Worm (Caenorhabditis elegans) whole organism, L2 larva: Measurements from ENCODE around the gene kel-1.

ENCODE experiments used
- C34F6.9 ChIP-seq: fragments of 150-350 bp; optimal IDR thresholded peaks from 2 replicates; lab custom pipeline; 2014; ENCODE audit warnings: missing biosample characterization, missing genetic modification characterization
- F13H6.1 ChIP-seq: sonication (generic microtip); optimal IDR thresholded peaks from 2 replicates; lab custom pipeline; 2016; ENCODE audit warnings: missing genetic modification characterization, missing compliant biosample characterization
- R02D3.7 ChIP-seq: fragments of 150-350 bp; optimal IDR thresholded peaks from 2 replicates; lab custom pipeline; 2014; ENCODE audit warnings: missing biosample characterization, missing genetic modification characterization
- ZK546.5 ChIP-seq: sonication (generic microtip); optimal IDR thresholded peaks from 2 replicates; lab custom pipeline; 2017; ENCODE audit warnings: missing biosample characterization, missing genetic modification characterization
- aly-2 ChIP-seq: fragments of 150-350 bp; optimal IDR thresholded peaks from 2 replicates; lab custom pipeline; 2014; ENCODE audit warnings: missing biosample characterization, missing genetic modification characterization
- ama-1 ChIP-seq: fragments of 150-350 bp; optimal IDR thresholded peaks from 2 replicates; lab custom pipeline; 2018; ENCODE audit warnings: inconsistent platforms
- blmp-1 ChIP-seq: sonication (generic microtip); optimal IDR thresholded peaks from 2 replicates; lab custom pipeline; 2017; ENCODE audit warnings: missing genetic modification characterization, mild to moderate bottlenecking, missing compliant biosample characterization, antibody characterized with exemption, moderate library complexity; ENCODE audit not compliant: insufficient read depth
- ceh-82 ChIP-seq: fragments of 150-350 bp; optimal IDR thresholded peaks from 2 replicates; lab custom pipeline; 2014; ENCODE audit warnings: missing biosample characterization, missing genetic modification characterization
- crh-2 ChIP-seq: sonication (generic microtip); optimal IDR thresholded peaks from 2 replicates; lab custom pipeline; 2017; ENCODE audit warnings: missing biosample characterization, missing genetic modification characterization
- dmd-4 ChIP-seq: sonication (generic microtip); optimal IDR thresholded peaks from 2 replicates; lab custom pipeline; 2017; ENCODE audit warnings: missing biosample characterization, missing genetic modification characterization
- egl-27 ChIP-seq: sonication (generic microtip); optimal IDR thresholded peaks from 3 replicates; lab custom pipeline; 2017; ENCODE audit warnings: missing biosample characterization, missing genetic modification reagents, missing genetic modification characterization
- elt-1 ChIP-seq: fragments of 150-350 bp; optimal IDR thresholded peaks from 2 replicates; lab custom pipeline; 2014; ENCODE audit warnings: missing biosample characterization, missing genetic modification characterization
- elt-3 ChIP-seq: sonication (generic microtip); optimal IDR thresholded peaks from 2 replicates; lab custom pipeline; 2017; ENCODE audit warnings: missing biosample characterization, missing genetic modification characterization
- fos-1 ChIP-seq: fragments of 150-350 bp; optimal IDR thresholded peaks from 2 replicates; lab custom pipeline; 2014; ENCODE audit warnings: missing biosample characterization, missing genetic modification characterization
- gmeb-1 ChIP-seq: fragments of 150-350 bp; optimal IDR thresholded peaks from 2 replicates; lab custom pipeline; 2014; ENCODE audit warnings: missing biosample characterization, missing genetic modification characterization
- lin-11 ChIP-seq: fragments of 150-350 bp; sonication (generic microtip); optimal IDR thresholded peaks from 2 replicates; lab custom pipeline; 2014; ENCODE audit warnings: missing biosample characterization, missing genetic modification characterization, inconsistent platforms, mixed read lengths
- lin-39 ChIP-seq: fragments of 150-350 bp; optimal IDR thresholded peaks from 2 replicates; lab custom pipeline; 2014; ENCODE audit warnings: missing biosample characterization, missing genetic modification reagents, missing genetic modification characterization
- lsy-2 ChIP-seq, 2 experiments: fragments of 150-350 bp in 1 of 2; sonication (generic microtip) in 1 of 2; optimal IDR thresholded peaks; 2 replicates each; lab custom pipeline; 2014 to 2017; ENCODE audit warnings: missing biosample characterization in 2 of 2, missing genetic modification characterization in 2 of 2
- mab-5 ChIP-seq: fragments of 150-350 bp; optimal IDR thresholded peaks from 2 replicates; lab custom pipeline; 2014; ENCODE audit warnings: missing biosample characterization, missing genetic modification characterization
- mbf-1 ChIP-seq: sonication (generic microtip); optimal IDR thresholded peaks from 2 replicates; lab custom pipeline; 2017; ENCODE audit warnings: missing biosample characterization, missing genetic modification characterization
- mdl-1 ChIP-seq, 2 experiments: fragments of 150-350 bp in 1 of 2; sonication (generic microtip) in 1 of 2; optimal IDR thresholded peaks; 2 replicates each; lab custom pipeline; 2017; ENCODE audit warnings: missing biosample characterization in 2 of 2, missing genetic modification characterization in 2 of 2
- nhr-10 ChIP-seq: sonication (generic microtip); optimal IDR thresholded peaks from 2 replicates; lab custom pipeline; 2017; ENCODE audit warnings: missing biosample characterization, missing genetic modification characterization
- nhr-12 ChIP-seq: fragments of 150-350 bp; optimal IDR thresholded peaks from 2 replicates; lab custom pipeline; 2014; ENCODE audit warnings: missing biosample characterization, missing genetic modification characterization
- nhr-129 ChIP-seq: fragments of 150-350 bp; optimal IDR thresholded peaks from 2 replicates; lab custom pipeline; 2014; ENCODE audit warnings: missing biosample characterization, missing genetic modification characterization
- nhr-21 ChIP-seq: fragments of 150-350 bp; optimal IDR thresholded peaks from 2 replicates; lab custom pipeline; 2014; ENCODE audit warnings: missing biosample characterization, missing genetic modification characterization
- nhr-237 ChIP-seq: fragments of 150-350 bp; optimal IDR thresholded peaks from 2 replicates; lab custom pipeline; 2014; ENCODE audit warnings: missing biosample characterization, missing genetic modification characterization
- nhr-6 ChIP-seq: fragments of 150-350 bp; optimal IDR thresholded peaks from 2 replicates; lab custom pipeline; 2014; ENCODE audit warnings: missing biosample characterization, missing genetic modification characterization
- nhr-77 ChIP-seq: fragments of 150-350 bp; optimal IDR thresholded peaks from 2 replicates; lab custom pipeline; 2014; ENCODE audit warnings: missing biosample characterization, missing genetic modification characterization
- peb-1 ChIP-seq: fragments of 150-350 bp; optimal IDR thresholded peaks from 2 replicates; lab custom pipeline; 2014; ENCODE audit warnings: missing biosample characterization, missing genetic modification characterization
- skn-1 ChIP-seq: sonication (generic microtip); optimal IDR thresholded peaks from 2 replicates; lab custom pipeline; 2017; ENCODE audit warnings: missing biosample characterization, missing genetic modification characterization
- sma-3 ChIP-seq: sonication (generic microtip); optimal IDR thresholded peaks from 2 replicates; lab custom pipeline; 2016; ENCODE audit warnings: missing genetic modification reagents, missing genetic modification characterization, missing compliant biosample characterization
- sma-9 ChIP-seq, 2 experiments: fragments of 150-350 bp in 1 of 2; sonication (generic microtip) in 1 of 2; optimal IDR thresholded peaks; 2 replicates each; lab custom pipeline; 2014 to 2016; ENCODE audit warnings: missing genetic modification characterization in 2 of 2, mild to moderate bottlenecking in 1 of 2, missing biosample characterization in 1 of 2, missing compliant biosample characterization in 1 of 2, missing genetic modification reagents in 1 of 2, moderate library complexity in 1 of 2
- snpc-4 ChIP-seq: fragments of 150-350 bp; optimal IDR thresholded peaks from 2 replicates; lab custom pipeline; 2014; ENCODE audit warnings: missing biosample characterization, missing genetic modification characterization
- zag-1 ChIP-seq: fragments of 150-350 bp; optimal IDR thresholded peaks from 2 replicates; lab custom pipeline; 2014; ENCODE audit warnings: missing biosample characterization, missing genetic modification characterization
- ztf-4 ChIP-seq: fragments of 150-350 bp; optimal IDR thresholded peaks from 2 replicates; lab custom pipeline; 2014; ENCODE audit warnings: missing biosample characterization, missing genetic modification characterization

Gene kel-1

DNA sequence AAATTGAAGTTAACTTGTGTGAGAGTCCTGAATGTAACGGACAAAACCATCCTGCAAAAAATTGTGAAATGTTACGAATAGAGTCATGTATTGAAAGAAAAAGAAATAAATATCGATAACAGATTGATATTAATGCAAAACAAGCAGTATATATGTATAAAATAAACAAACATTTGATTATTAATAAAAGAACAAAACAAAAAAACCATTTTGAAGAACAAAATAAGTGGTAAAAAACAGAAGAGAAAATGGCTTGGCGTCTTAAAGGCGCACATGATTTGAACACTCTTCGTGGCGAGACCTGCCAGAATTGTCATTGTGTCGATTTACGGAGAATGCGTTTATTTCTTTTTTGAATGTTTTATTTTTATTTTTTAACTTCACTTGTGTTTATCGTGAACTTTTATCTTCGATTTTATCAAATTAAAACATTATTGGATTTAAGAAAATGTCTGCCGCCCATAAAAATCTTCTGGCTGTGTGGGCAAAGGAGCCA, 36.0 kb upstream of the kel-1 start, which contains the start of the genes rad-23 and rpn-12 (continued):
- TF ChIP-seq ZK546.5 (tag; lab: Kevin White, UChicago) = no peak
- no peak for TF ChIP-seq nhr-77 (tag; lab: Kevin White, UChicago)
- no peak for TF ChIP-seq mdl-1 (tag; optimal IDR thresholded peaks at IDR 0.05; lab: Kevin White, UChicago)
- no peak for TF ChIP-seq ceh-82 (tag; lab: Kevin White, UChicago)
- peak; percentile 5 for TF ChIP-seq blmp-1 (tag; lab: Kevin White, UChicago)
- TF ChIP-seq C34F6.9 (tag; lab: Kevin White, UChicago) = peak; percentile 86
- TF ChIP-seq ztf-4 (tag; lab: Kevin White, UChicago) = no peak
- TF ChIP-seq nhr-10 (tag; lab: Kevin White, UChicago) = no peak
- TF ChIP-seq gmeb-1 (tag; lab: Kevin White, UChicago) = peak; percentile 68
- no peak for TF ChIP-seq peb-1 (tag; lab: Kevin White, UChicago)
- no peak for TF ChIP-seq aly-2 (tag; lab: Kevin White, UChicago)
- TF ChIP-seq elt-3 (tag; lab: Kevin White, UChicago) = no peak
- TF ChIP-seq fos-1 (tag; lab: Kevin White, UChicago) = peak; percentile 50

DNA sequence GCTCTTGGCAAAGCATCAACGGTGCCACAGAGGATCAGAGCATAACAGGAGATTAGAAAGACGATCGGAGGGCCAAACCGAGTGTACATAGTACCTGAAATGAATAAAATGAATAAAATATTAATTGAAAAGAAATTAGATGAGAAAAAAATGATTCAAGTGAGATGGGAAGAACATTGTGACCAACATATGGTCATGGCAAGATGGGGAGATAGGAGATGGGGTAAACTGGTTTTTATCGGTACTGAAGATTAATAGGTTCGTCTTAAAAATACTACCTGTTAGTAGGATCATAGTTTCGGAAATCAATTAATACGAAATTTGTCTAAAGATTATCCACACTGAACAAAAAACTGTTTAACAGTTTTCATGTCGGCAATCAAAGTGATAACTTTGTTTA, 31.7 kb upstream of the kel-1 start, which contains the start of gene nep-1:
Gene nep-1, minus strand, starts transcription at position 101 of the 400 bp plus-strand sequence.
- TF ChIP-seq fos-1 (tag; lab: Kevin White, UChicago) (no peak), F13H6.1 (no peak), sma-9 (GFP tag; optimal IDR thresholded peaks at IDR 0.05; lab: Kevin White, UChicago) (peak; percentile 24), sma-9 (tag; optimal IDR thresholded peaks at IDR 0.05; lab: Kevin White, UChicago) (no peak), snpc-4 (tag; lab: Kevin White, UChicago) (no peak), lin-11 (tag; lab: Kevin White, UChicago) (no peak)
- TF ChIP-seq, all 48 proteins: peak for 1

DNA sequence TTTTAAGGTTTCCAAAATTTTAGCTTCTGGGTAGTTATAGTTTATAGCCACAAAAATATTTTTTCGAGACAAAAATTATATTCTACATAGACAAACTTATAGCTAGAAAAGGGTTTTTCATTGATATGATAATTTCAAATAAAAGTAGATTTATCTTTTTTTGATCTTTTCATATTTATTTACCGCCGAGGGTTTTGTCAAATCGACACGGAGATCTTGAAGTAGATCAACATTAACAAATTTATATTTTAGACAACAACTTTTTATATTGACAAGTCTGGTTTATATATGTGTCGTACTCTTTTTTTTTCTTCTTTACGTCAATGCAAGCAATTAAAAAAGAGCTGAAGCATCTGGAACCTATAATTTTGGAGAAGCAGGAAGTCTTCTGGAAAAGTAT, 29.9 kb upstream of the kel-1 start:
- no peak for TF ChIP-seq ama-1 (lab: Kevin White, UChicago)
- TF ChIP-seq mbf-1 (tag; lab: Kevin White, UChicago) = no peak
- TF ChIP-seq dmd-4 = no peak
- TF ChIP-seq F13H6.1 = no peak
- no peak for TF ChIP-seq snpc-4 (tag; lab: Kevin White, UChicago)
- no peak for TF ChIP-seq fos-1 (tag; lab: Kevin White, UChicago)

DNA sequence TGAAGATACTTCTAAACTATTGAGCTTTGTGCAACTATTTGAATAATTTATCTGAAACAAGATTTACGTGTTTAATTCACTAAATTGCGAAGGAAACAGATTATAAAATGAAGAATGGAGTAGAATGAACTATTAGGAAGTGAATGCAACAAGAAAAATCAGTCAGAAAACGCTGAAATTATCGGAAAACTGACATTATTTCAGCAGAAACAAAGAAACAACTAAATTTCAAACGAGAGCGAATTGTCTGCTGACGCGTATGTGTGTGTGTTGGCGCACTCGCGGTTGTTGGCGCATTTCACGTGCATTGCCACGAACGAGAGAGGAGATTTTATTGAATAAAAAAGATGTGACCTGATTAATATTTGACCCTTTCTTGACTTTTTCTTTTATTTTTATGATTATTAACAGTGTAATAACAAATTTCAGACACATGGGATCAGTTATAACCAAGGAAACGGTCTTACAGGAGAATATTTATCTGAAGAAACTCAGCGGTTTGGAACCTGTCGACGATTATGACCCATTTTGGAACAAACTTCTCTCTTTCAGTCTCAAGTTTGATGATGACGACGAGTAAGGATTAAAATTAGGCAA, 12.8 kb upstream of the kel-1 start, which contains the start of the genes trr-1 and C47D12.2:
Gene trr-1, minus strand, starts transcription at position 51 of the 597 bp plus-strand sequence.
Gene C47D12.2, plus strand, starts transcription at position 430 of the 597 bp plus-strand sequence.
- peak; percentile 64 for TF ChIP-seq sma-3 (GFP tag; lab: Kevin White, UChicago)
- no peak for TF ChIP-seq nhr-6 (tag; lab: Kevin White, UChicago)
- TF ChIP-seq skn-1 (tag; lab: Kevin White, UChicago) = no peak
- peak; percentile 10 for TF ChIP-seq nhr-21 (tag; lab: Kevin White, UChicago)
- peak in 1 of 2 experiments; percentile 69 for TF ChIP-seq lsy-2 (tag; optimal IDR thresholded peaks at IDR 0.05; lab: Kevin White, UChicago)
- TF ChIP-seq nhr-129 (tag; lab: Kevin White, UChicago) = peak; percentile 81
- TF ChIP-seq sma-9 (GFP tag; optimal IDR thresholded peaks at IDR 0.05; lab: Kevin White, UChicago) = peak; percentile 54
- no peak for TF ChIP-seq sma-9 (tag; optimal IDR thresholded peaks at IDR 0.05; lab: Kevin White, UChicago)
- TF ChIP-seq mab-5 (tag; lab: Kevin White, UChicago) = peak; percentile 2
- peak; percentile 14 for TF ChIP-seq R02D3.7 (tag; lab: Kevin White, UChicago)
- no peak for TF ChIP-seq egl-27
- peak; percentile 58 for TF ChIP-seq lin-11 (tag; lab: Kevin White, UChicago)
- peak; percentile 43 for TF ChIP-seq fos-1 (tag; lab: Kevin White, UChicago)

DNA sequence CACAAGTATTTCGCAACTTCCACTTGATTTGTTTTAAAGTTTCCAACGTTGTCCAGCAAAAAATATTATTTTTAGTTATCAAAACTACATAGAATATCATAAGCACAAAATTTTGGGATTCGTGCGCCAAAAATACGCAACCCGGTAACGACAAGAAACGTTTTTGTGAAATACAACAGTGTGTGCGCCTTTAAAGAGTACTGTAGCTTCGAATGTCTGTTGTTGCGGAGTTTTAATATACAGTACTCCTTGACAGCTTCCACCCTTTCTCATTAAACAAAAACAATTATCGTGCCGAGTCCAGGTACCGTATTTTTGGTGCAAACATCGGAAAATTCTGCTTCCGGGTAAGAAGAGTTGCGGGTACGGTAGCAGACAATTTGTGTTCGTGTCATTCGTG, 8.5 kb upstream of the kel-1 start:
- TF ChIP-seq zag-1 (tag; lab: Kevin White, UChicago) = no peak
- TF ChIP-seq crh-2 = no peak
- no peak for TF ChIP-seq elt-1 (tag; lab: Kevin White, UChicago)
- TF ChIP-seq snpc-4 (tag; lab: Kevin White, UChicago) = no peak
- TF ChIP-seq aly-2 (tag; lab: Kevin White, UChicago) = no peak
- TF ChIP-seq nhr-12 = no peak
- TF ChIP-seq sma-9 (GFP tag; optimal IDR thresholded peaks at IDR 0.05; lab: Kevin White, UChicago) = no peak
- TF ChIP-seq sma-9 (tag; optimal IDR thresholded peaks at IDR 0.05; lab: Kevin White, UChicago) = no peak
- no peak for TF ChIP-seq nhr-21 (tag; lab: Kevin White, UChicago)
- no peak for TF ChIP-seq lin-39 (tag; lab: Kevin White, UChicago)
- no peak for TF ChIP-seq skn-1 (tag; lab: Kevin White, UChicago)
- no peak for TF ChIP-seq mdl-1 (tag; optimal IDR thresholded peaks at IDR 0.05; lab: Kevin White, UChicago)
- TF ChIP-seq nhr-237 (tag; lab: Kevin White, UChicago) = no peak
